Fruit fly (Drosophila melanogaster): ENCODE measurements around the gene Fntb.

Gene Fntb

dm6 chr3R:16436374-16437037, 3.7 kb downstream of the Fntb start, which contains the start of gene mRpS33 (continued):
- TF ChIP-seq Gug (GFP tag; IDR thresholded peaks at IDR 0.05), result no peak

dm6 chr3R:16441367-16441923, 8.6 kb downstream of the Fntb start, which contains the start of gene ema:
TSS of gene ema (minus strand) at chr3R:16441661.
- TF ChIP-seq nerfin-2 (GFP tag; IDR thresholded peaks at IDR 0.05; ENCODE audit: partially characterized antibody), result no peak
- peak; percentile 56 for TF ChIP-seq slbo (GFP tag; IDR thresholded peaks at IDR 0.05)
- TF ChIP-seq gsb-n (tag; optimal IDR thresholded peaks at IDR 0.05), result no peak
- TF ChIP-seq NfI (GFP tag; optimal IDR thresholded peaks at IDR 0.05), result peak; percentile 11
- TF ChIP-seq abd-A (tag; optimal IDR thresholded peaks at IDR 0.05), result no peak
- TF ChIP-seq Lhr (GFP tag; optimal IDR thresholded peaks at IDR 0.05), result no peak
- TF ChIP-seq CG2889 (GFP tag; IDR thresholded peaks at IDR 0.05), result no peak
- TF ChIP-seq Dip3 (GFP tag; optimal IDR thresholded peaks at IDR 0.05), result no peak
- TF ChIP-seq CG6654 (GFP tag; optimal IDR thresholded peaks at IDR 0.05), result no peak
- TF ChIP-seq Mrtf (GFP tag; IDR thresholded peaks at IDR 0.05), result no peak
- no peak for TF ChIP-seq tx (GFP tag; optimal IDR thresholded peaks at IDR 0.05)
- TF ChIP-seq CG7372 (GFP tag; IDR thresholded peaks at IDR 0.05), result no peak
- no peak for TF ChIP-seq CG30431 (GFP tag; optimal IDR thresholded peaks at IDR 0.05)
- peak; percentile 6 for TF ChIP-seq CG10979 (tag; optimal IDR thresholded peaks at IDR 0.05)
- TF ChIP-seq Med (GFP tag), result peak; percentile 91
- TF ChIP-seq CG17385 (GFP tag; optimal IDR thresholded peaks at IDR 0.05), result peak; percentile 97
- no peak for TF ChIP-seq psq (GFP tag; optimal IDR thresholded peaks at IDR 0.05)
- TF ChIP-seq pum (GFP tag; optimal IDR thresholded peaks at IDR 0.05), result no peak
- TF ChIP-seq CG8359 (GFP tag; optimal IDR thresholded peaks at IDR 0.05; ENCODE audit: borderline replicate concordance), result no peak
- no peak for TF ChIP-seq caup (GFP tag; optimal IDR thresholded peaks at IDR 0.05; ENCODE audit: severe bottlenecking)
- peak; percentile 99 for TF ChIP-seq CG3995 (GFP tag; optimal IDR thresholded peaks at IDR 0.05)
- no peak for TF ChIP-seq Fer2 (tag; optimal IDR thresholded peaks at IDR 0.05)
- TF ChIP-seq D19B (GFP tag; optimal IDR thresholded peaks at IDR 0.05), result no peak
- TF ChIP-seq fd3F (GFP tag; optimal IDR thresholded peaks at IDR 0.05), result no peak
- no peak for TF ChIP-seq exex (tag; optimal IDR thresholded peaks at IDR 0.05)
- TF ChIP-seq CG8089 (GFP tag; optimal IDR thresholded peaks at IDR 0.05), result no peak
- no peak for TF ChIP-seq CG11560 (tag; IDR thresholded peaks at IDR 0.05)
- no peak for TF ChIP-seq CG11456 (GFP tag; IDR thresholded peaks at IDR 0.05)
- TF ChIP-seq CG32767 (GFP tag; IDR thresholded peaks at IDR 0.05), result no peak
- peak; percentile 53; the same call in 1 of the 3 replicates for TF ChIP-seq CG34224 (GFP tag; IDR thresholded peaks at IDR 0.05; ENCODE audit: partially characterized antibody)
- no peak for TF ChIP-seq CG7357 (GFP tag; IDR thresholded peaks at IDR 0.05)
- TF ChIP-seq ash1 (GFP tag; optimal IDR thresholded peaks at IDR 0.05), result no peak
- no peak for TF ChIP-seq gce (GFP tag; IDR thresholded peaks at IDR 0.05)
- TF ChIP-seq CG2116 (GFP tag; optimal IDR thresholded peaks at IDR 0.05), result peak; percentile 61
- no peak for TF ChIP-seq Optix (GFP tag; IDR thresholded peaks at IDR 0.05)
- no peak for TF ChIP-seq grn (GFP tag; optimal IDR thresholded peaks at IDR 0.05)
- peak; percentile 51; the same call in 1 of the 3 replicates for TF ChIP-seq HLH4C (GFP tag; IDR thresholded peaks at IDR 0.05; ENCODE audit: partially characterized antibody)
- TF ChIP-seq Max (GFP tag; optimal IDR thresholded peaks at IDR 0.05), result peak; percentile 25
- TF ChIP-seq CG2712 (tag; optimal IDR thresholded peaks at IDR 0.05), result peak; percentile 45
- TF ChIP-seq pros (GFP tag; optimal IDR thresholded peaks at IDR 0.05), result no peak
- no peak for TF ChIP-seq kay (GFP tag; optimal IDR thresholded peaks at IDR 0.05)
- TF ChIP-seq bcd (GFP tag; optimal IDR thresholded peaks at IDR 0.05), result no peak
- peak; percentile 66 for TF ChIP-seq pzg (GFP tag; optimal IDR thresholded peaks at IDR 0.05)
- TF ChIP-seq jing (GFP tag; optimal IDR thresholded peaks at IDR 0.05), result no peak
- no peak for TF ChIP-seq kni (GFP tag; optimal IDR thresholded peaks at IDR 0.05)
- TF ChIP-seq CG7928 (GFP tag; optimal IDR thresholded peaks at IDR 0.05), result no peak

All from whole organism, embryonic.